Fruit fly (Drosophila melanogaster) whole organism, embryonic: ENCODE data around the gene Sec61alpha.

Experiments used
- ATbp ChIP-seq: fragments of 200-800 bp; sonication (Bioruptor generic); optimal IDR thresholded peaks from 2 replicates; lab custom pipeline; 2017; ENCODE audit warnings: missing biosample characterization, mild to moderate bottlenecking, missing genetic modification characterization, missing genetic modification reagents
- Aef1 ChIP-seq: fragments of 200-800 bp; sonication (Bioruptor generic); IDR thresholded peaks from 3 replicates; pipeline ENCODE4 v1.3.6; 2022; ENCODE audit warnings: missing biosample characterization, missing genetic modification characterization
- CG10565 ChIP-seq: fragments of 200-800 bp; sonication (Bioruptor generic); optimal IDR thresholded peaks from 3 replicates; lab custom pipeline; 2016; ENCODE audit warnings: missing biosample characterization, mild to moderate bottlenecking, missing genetic modification characterization
- CG11560 ChIP-seq: fragments of 200-800 bp; sonication (Bioruptor generic); IDR thresholded peaks from 3 replicates; pipeline ENCODE4 v1.3.6; 2022; ENCODE audit warnings: missing biosample characterization, missing genetic modification characterization
- CG15479 ChIP-seq: fragments of 200-800 bp; sonication (Bioruptor generic); optimal IDR thresholded peaks from 3 replicates; lab custom pipeline; 2019; ENCODE audit warnings: missing biosample characterization, mild to moderate bottlenecking, missing genetic modification characterization, moderate library complexity
- CG16815 ChIP-seq: fragments of 200-800 bp; sonication (Bioruptor generic); optimal IDR thresholded peaks from 3 replicates; lab custom pipeline; 2017; ENCODE audit warnings: missing biosample characterization, mild to moderate bottlenecking, missing genetic modification characterization
- CG17328 ChIP-seq: fragments of 200-800 bp; sonication (Bioruptor generic); IDR thresholded peaks from 2 replicates; pipeline ENCODE4 v1.3.6; 2022; ENCODE audit warnings: missing biosample characterization, missing genetic modification characterization
- CG17829 ChIP-seq: fragments of 200-800 bp; optimal IDR thresholded peaks from 2 replicates; lab custom pipeline; 2019; ENCODE audit warnings: missing biosample characterization, mild to moderate bottlenecking, missing genetic modification characterization, moderate library complexity
- CG1792 ChIP-seq: fragments of 200-800 bp; sonication (Bioruptor generic); optimal IDR thresholded peaks from 2 replicates; lab custom pipeline; 2016; ENCODE audit warnings: missing biosample characterization, missing genetic modification characterization
- CG2120 ChIP-seq: fragments of 200-800 bp; sonication (Bioruptor generic); optimal IDR thresholded peaks from 3 replicates; lab custom pipeline; 2016; ENCODE audit warnings: missing biosample characterization, missing genetic modification characterization
- CG2875 ChIP-seq: fragments of 200-800 bp; sonication (Bioruptor generic); optimal IDR thresholded peaks from 2 replicates; lab custom pipeline; 2017; ENCODE audit warnings: missing biosample characterization, mild to moderate bottlenecking, missing genetic modification characterization, missing genetic modification reagents
- CG30403 ChIP-seq: fragments of 200-800 bp; sonication (Bioruptor generic); optimal IDR thresholded peaks from 3 replicates; lab custom pipeline; 2016; ENCODE audit warnings: missing biosample characterization, missing genetic modification characterization
- CG33213 ChIP-seq: fragments of 200-800 bp; sonication (Bioruptor generic); optimal IDR thresholded peaks from 3 replicates; lab custom pipeline; 2016; ENCODE audit warnings: missing biosample characterization, missing genetic modification characterization
- CG33557 ChIP-seq: fragments of 200-800 bp; sonication (Bioruptor generic); optimal IDR thresholded peaks from 2 replicates; lab custom pipeline; 2019; ENCODE audit warnings: missing biosample characterization, mild to moderate bottlenecking, missing genetic modification characterization, moderate library complexity
- CG4282 ChIP-seq: fragments of 200-800 bp; sonication (Bioruptor generic); optimal IDR thresholded peaks from 2 replicates; lab custom pipeline; 2016; ENCODE audit warnings: missing biosample characterization, missing genetic modification characterization
- CG4424 ChIP-seq: fragments of 200-800 bp; sonication (Bioruptor generic); optimal IDR thresholded peaks from 3 replicates; lab custom pipeline; 2016; ENCODE audit warnings: missing biosample characterization, missing genetic modification characterization
- CG6683 ChIP-seq: fragments of 200-800 bp; sonication (Bioruptor generic); optimal IDR thresholded peaks from 2 replicates; lab custom pipeline; 2017; ENCODE audit warnings: missing biosample characterization, mild to moderate bottlenecking, missing genetic modification characterization, missing genetic modification reagents
- CG8478 ChIP-seq: fragments of >200 bp; optimal IDR thresholded peaks from 2 replicates; lab custom pipeline; 2018
- CG9215 ChIP-seq: fragments of 200-800 bp; sonication (Bioruptor generic); IDR thresholded peaks from 2 replicates; pipeline ENCODE4 v1.3.6; 2022; ENCODE audit warnings: missing biosample characterization, missing genetic modification characterization
- CG9876 ChIP-seq: fragments of 200-800 bp; sonication (Bioruptor generic); optimal IDR thresholded peaks from 2 replicates; lab custom pipeline; 2016; ENCODE audit warnings: missing biosample characterization, missing genetic modification characterization
- D19B ChIP-seq: fragments of 200-800 bp; sonication (Bioruptor generic); optimal IDR thresholded peaks from 2 replicates; lab custom pipeline; 2017; ENCODE audit warnings: missing biosample characterization, mild to moderate bottlenecking, missing genetic modification characterization
- Dbx ChIP-seq: fragments of 200-800 bp; sonication (Bioruptor generic); IDR thresholded peaks from 3 replicates; pipeline ENCODE4 v1.3.6; 2022; ENCODE audit warnings: missing biosample characterization, missing genetic modification characterization
- Elba2 ChIP-seq: fragments of 200-800 bp; sonication (Bioruptor generic); optimal IDR thresholded peaks from 3 replicates; lab custom pipeline; 2016; ENCODE audit warnings: missing biosample characterization, missing genetic modification characterization
- Fer3 ChIP-seq: fragments of 200-800 bp; sonication (Bioruptor generic); optimal IDR thresholded peaks from 2 replicates; lab custom pipeline; 2018; ENCODE audit warnings: missing biosample characterization, mild to moderate bottlenecking, missing genetic modification characterization, moderate library complexity
- Hmx ChIP-seq: fragments of 200-800 bp; sonication (Bioruptor generic); optimal IDR thresholded peaks from 2 replicates; lab custom pipeline; 2016; ENCODE audit warnings: missing biosample characterization, missing genetic modification characterization
- Max ChIP-seq: fragments of 200-800 bp; sonication (Bioruptor generic); optimal IDR thresholded peaks from 2 replicates; lab custom pipeline; 2016; ENCODE audit warnings: missing biosample characterization, mild to moderate bottlenecking, missing genetic modification characterization
- Mrtf ChIP-seq: fragments of 200-800 bp; sonication (Bioruptor generic); IDR thresholded peaks from 3 replicates; pipeline ENCODE4 v1.3.6; 2022; ENCODE audit warnings: missing biosample characterization, missing genetic modification characterization
- Oaz ChIP-seq: fragments of 200-800 bp; sonication (Bioruptor generic); IDR thresholded peaks from 2 replicates; pipeline ENCODE4 v1.3.6; 2022; ENCODE audit warnings: missing biosample characterization, missing genetic modification characterization
- Oli ChIP-seq: fragments of 200-800 bp; sonication (Bioruptor generic); optimal IDR thresholded peaks from 2 replicates; lab custom pipeline; 2018; ENCODE audit warnings: missing biosample characterization, mild to moderate bottlenecking, missing genetic modification characterization, moderate library complexity
- Poxn ChIP-seq: fragments of 200-800 bp; sonication (Bioruptor generic); IDR thresholded peaks from 2 replicates; pipeline ENCODE4 v1.3.6; 2022; ENCODE audit warnings: missing biosample characterization, missing genetic modification characterization
- Trl ChIP-seq, 3 experiments: fragments of >200 bp in 2 of 3; fragments of 200-800 bp in 1 of 3; sonication (Bioruptor generic) in 1 of 3; optimal IDR thresholded peaks; 2 replicates in 1 of 3; 3 replicates in 2 of 3; lab custom pipeline; 2016 to 2017; ENCODE audit warnings: missing biosample characterization in 1 of 3, missing genetic modification characterization in 1 of 3
- ash1 ChIP-seq: fragments of 200-800 bp; sonication (Bioruptor generic); optimal IDR thresholded peaks from 2 replicates; lab custom pipeline; 2018; ENCODE audit warnings: missing biosample characterization, mild to moderate bottlenecking, missing genetic modification characterization
- br ChIP-seq: fragments of >200 bp; optimal IDR thresholded peaks from 2 replicates; lab custom pipeline; 2017
- ci ChIP-seq: fragments of 200-800 bp; sonication (Bioruptor generic); IDR thresholded peaks from 3 replicates; pipeline ENCODE4 v1.3.6; 2022; ENCODE audit warnings: missing biosample characterization, missing genetic modification characterization
- crp ChIP-seq, 2 experiments: fragments of 200-800 bp; sonication (Bioruptor generic); optimal IDR thresholded peaks; 2 replicates in 1 of 2; 3 replicates in 1 of 2; lab custom pipeline; 2017; ENCODE audit warnings: missing biosample characterization in 2 of 2, missing genetic modification characterization in 2 of 2, mild to moderate bottlenecking in 1 of 2, moderate library complexity in 1 of 2
- disco-r ChIP-seq: fragments of 200-800 bp; sonication (Bioruptor generic); optimal IDR thresholded peaks from 2 replicates; lab custom pipeline; 2016; ENCODE audit warnings: missing biosample characterization, missing genetic modification characterization
- dysf ChIP-seq: fragments of 200-800 bp; sonication (Bioruptor generic); IDR thresholded peaks from 3 replicates; pipeline ENCODE4 v1.3.6; 2022; ENCODE audit warnings: missing biosample characterization, missing genetic modification characterization
- eyg ChIP-seq: fragments of 200-800 bp; sonication (Bioruptor generic); optimal IDR thresholded peaks from 3 replicates; lab custom pipeline; 2016; ENCODE audit warnings: missing biosample characterization, missing genetic modification characterization
- gfzf ChIP-seq: fragments of 200-800 bp; sonication (Bioruptor generic); optimal IDR thresholded peaks from 2 replicates; lab custom pipeline; 2016; ENCODE audit warnings: missing biosample characterization, mild to moderate bottlenecking, missing genetic modification characterization, moderate library complexity
- gsb-n ChIP-seq: fragments of 200-800 bp; sonication (Bioruptor generic); optimal IDR thresholded peaks from 3 replicates; lab custom pipeline; 2018; ENCODE audit warnings: missing biosample characterization, mild to moderate bottlenecking, missing genetic modification characterization
- inv ChIP-seq: fragments of 200-800 bp; sonication (Bioruptor generic); IDR thresholded peaks from 2 replicates; pipeline ENCODE4 v1.3.6; 2022; ENCODE audit warnings: missing biosample characterization, missing genetic modification characterization; ENCODE audit not compliant: partially characterized antibody
- kah ChIP-seq: fragments of 200-800 bp; sonication (Bioruptor generic); optimal IDR thresholded peaks from 2 replicates; lab custom pipeline; 2018; ENCODE audit warnings: missing biosample characterization, mild to moderate bottlenecking, missing genetic modification characterization
- knrl ChIP-seq: fragments of 200-800 bp; sonication (Bioruptor generic); IDR thresholded peaks from 3 replicates; pipeline ENCODE4 v1.3.6; 2022; ENCODE audit warnings: missing biosample characterization, missing genetic modification characterization; ENCODE audit not compliant: partially characterized antibody
- lmd ChIP-seq: fragments of 200-800 bp; sonication (Bioruptor generic); IDR thresholded peaks from 2 replicates; pipeline ENCODE4 v1.3.6; 2022; ENCODE audit warnings: missing biosample characterization, missing genetic modification characterization
- repo ChIP-seq: fragments of 200-800 bp; sonication (Bioruptor generic); optimal IDR thresholded peaks from 2 replicates; lab custom pipeline; 2016; ENCODE audit warnings: missing biosample characterization, missing genetic modification characterization
- trh ChIP-seq: fragments of 200-800 bp; sonication (Bioruptor generic); optimal IDR thresholded peaks from 2 replicates; lab custom pipeline; 2016; ENCODE audit warnings: missing biosample characterization, missing genetic modification characterization
- usp ChIP-seq: fragments of >200 bp; optimal IDR thresholded peaks from 2 replicates; lab custom pipeline; 2017; ENCODE audit warnings: missing biosample characterization, missing genetic modification characterization
- wor ChIP-seq: fragments of 200-800 bp; sonication (Bioruptor generic); IDR thresholded peaks from 2 replicates; pipeline ENCODE4 v1.3.6; 2022; ENCODE audit warnings: missing biosample characterization, missing genetic modification characterization
- z ChIP-seq: fragments of 200-800 bp; sonication (Bioruptor generic); IDR thresholded peaks from 3 replicates; pipeline ENCODE4 v1.3.6; 2022; ENCODE audit warnings: missing biosample characterization, missing genetic modification characterization

Sec61alpha gene

DNA sequence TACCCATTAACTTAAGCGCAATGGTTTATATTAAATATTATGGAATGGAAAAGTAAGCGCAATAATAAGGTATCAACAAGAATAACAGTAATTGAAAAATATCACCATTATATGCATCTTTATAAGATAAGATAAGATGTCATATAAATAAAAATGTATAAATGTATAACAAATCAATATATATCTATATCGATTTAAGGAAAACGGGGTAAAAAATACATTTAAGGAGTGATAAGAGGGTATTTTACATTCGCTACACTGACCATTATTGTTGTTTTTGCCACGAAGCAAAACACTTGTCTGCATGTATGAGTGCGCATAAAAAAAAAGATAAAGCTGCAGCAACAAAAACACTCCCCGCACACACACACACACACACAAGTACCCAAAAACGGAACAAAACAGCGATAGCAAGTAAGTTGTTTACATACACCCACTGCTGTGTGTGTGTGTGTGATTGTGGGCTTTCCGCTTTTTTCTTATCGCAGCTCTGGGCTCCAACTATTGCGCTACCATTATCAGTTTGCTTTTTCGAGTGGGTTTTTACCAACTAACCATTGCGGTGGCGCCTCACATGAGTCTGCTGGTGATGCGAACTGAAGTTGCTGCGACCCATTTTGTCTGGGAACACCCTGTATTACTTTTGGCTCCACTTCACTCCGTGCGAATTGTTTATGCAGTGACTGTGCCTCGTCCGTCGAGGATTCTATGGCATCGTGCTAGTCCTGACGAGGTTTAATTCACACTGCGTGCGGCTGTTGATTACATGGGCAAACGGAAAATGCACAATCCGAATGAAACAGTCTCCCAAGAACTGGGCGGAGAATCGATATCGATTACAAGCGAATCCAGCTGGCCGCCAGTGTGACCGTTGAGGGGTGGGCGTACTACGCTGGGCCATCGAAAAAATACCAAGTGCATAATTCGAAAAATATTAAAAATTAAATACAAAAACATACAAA, 7.0 kb downstream of the Sec61alpha start, which contains the start of gene mmy (continued):
- no peak for TF ChIP-seq ash1 (GFP tag; lab: Kevin White, UChicago)
- TF ChIP-seq CG8478 (lab: Kevin White, UChicago), result no peak
- no peak for TF ChIP-seq Dbx (GFP tag; lab: Robert Waterston, UW)
- peak; percentile 70 for TF ChIP-seq dysf (GFP tag; lab: Robert Waterston, UW)
- peak; percentile 52 for TF ChIP-seq CG30403 (GFP tag; lab: Kevin White, UChicago)
- peak; percentile 32 for TF ChIP-seq Elba2
- TF ChIP-seq trh (GFP tag; lab: Kevin White, UChicago), result no peak
- TF ChIP-seq CG15479 (GFP tag; lab: Kevin White, UChicago), result peak; percentile 83
- peak; percentile 8 for TF ChIP-seq CG4282 (GFP tag; lab: Kevin White, UChicago)
- TF ChIP-seq ci, result peak; percentile 62; the same call in 1 of the 3 replicates
- TF ChIP-seq CG11560 (tag; lab: Robert Waterston, UW), result no peak
- no peak for TF ChIP-seq CG2875 (GFP tag; lab: Kevin White, UChicago)
- TF ChIP-seq Max (GFP tag; lab: Kevin White, UChicago), result no peak
- peak; percentile 19 for TF ChIP-seq kah (GFP tag; lab: Kevin White, UChicago)
- TF ChIP-seq Mrtf (GFP tag; lab: Robert Waterston, UW), result no peak
- TF ChIP-seq CG16815 (GFP tag; lab: Kevin White, UChicago), result no peak
- TF ChIP-seq z, result peak; percentile 75
- peak; percentile 49 for TF ChIP-seq lmd (GFP tag; lab: Robert Waterston, UW)
- no peak for TF ChIP-seq Trl (optimal IDR thresholded peaks at IDR 0.05; lab: Kevin White, UChicago)
- TF ChIP-seq Trl (GFP tag; optimal IDR thresholded peaks at IDR 0.05; lab: Kevin White, UChicago), result peak; percentile 13
- no peak for TF ChIP-seq br (lab: Kevin White, UChicago)
- peak in 1 of 2 experiments; percentile 84 for TF ChIP-seq crp (GFP tag; optimal IDR thresholded peaks at IDR 0.05; lab: Kevin White, UChicago)
- no peak for TF ChIP-seq CG6683 (GFP tag; lab: Kevin White, UChicago)
- no peak for TF ChIP-seq inv (GFP tag; lab: Robert Waterston, UW)
- peak; percentile 86 for TF ChIP-seq Aef1 (GFP tag; lab: Robert Waterston, UW)
- TF ChIP-seq gfzf (GFP tag; lab: Kevin White, UChicago), result peak; percentile 77
- TF ChIP-seq CG9215 (GFP tag; lab: Robert Waterston, UW), result 0 out of 2 replicates have a peak, but pooled peaks have one; percentile 5
- peak; percentile 28 for TF ChIP-seq eyg (GFP tag; lab: Kevin White, UChicago)
- TF ChIP-seq CG10565, result no peak
- TF ChIP-seq CG33213 (GFP tag; lab: Kevin White, UChicago), result peak; percentile 53
- TF ChIP-seq knrl (GFP tag; lab: Robert Waterston, UW), result no peak; the same call in 2 of the 3 replicates
- TF ChIP-seq CG9876, result no peak
- TF ChIP-seq Fer3 (tag; lab: Kevin White, UChicago), result peak; percentile 66
- TF ChIP-seq CG17829, result peak; percentile 14
- TF ChIP-seq D19B (GFP tag; lab: Kevin White, UChicago), result peak; percentile 98
- no peak for TF ChIP-seq CG33557 (GFP tag; lab: Kevin White, UChicago)
- TF ChIP-seq CG1792 (GFP tag; lab: Kevin White, UChicago), result no peak
- no peak for TF ChIP-seq usp (GFP tag; lab: Kevin White, UChicago)
- TF ChIP-seq CG2120 (GFP tag; lab: Kevin White, UChicago), result peak; percentile 37
- peak; percentile 71 for TF ChIP-seq Oli (tag; lab: Kevin White, UChicago)
- TF ChIP-seq disco-r (GFP tag; lab: Kevin White, UChicago), result no peak
- no peak for TF ChIP-seq Hmx (GFP tag; lab: Kevin White, UChicago)
- no peak for TF ChIP-seq Oaz
- peak; percentile 15 for TF ChIP-seq gsb-n (tag; lab: Kevin White, UChicago)
- TF ChIP-seq CG17328 (GFP tag; lab: Robert Waterston, UW), result peak; percentile 53
- TF ChIP-seq CG4424 (GFP tag; lab: Kevin White, UChicago), result peak; percentile 23
- TF ChIP-seq Poxn (GFP tag; lab: Robert Waterston, UW), result no peak
- 0 out of 2 replicates have a peak, but pooled peaks have one; percentile 21 for TF ChIP-seq wor (GFP tag; lab: Robert Waterston, UW)
- TF ChIP-seq ATbp, result no peak
- peak; percentile 20 for TF ChIP-seq repo (GFP tag; lab: Kevin White, UChicago)
